Worm (Caenorhabditis elegans) whole organism, young adult: ENCODE data around the gene xbp-1.

Experiments used
- C17E4.6 ChIP-seq: fragments of 200-800 bp; sonication (Bioruptor generic); IDR thresholded peaks from 2 replicates; pipeline ENCODE4 v1.3.6; 2022; ENCODE audit warnings: missing genetic modification reagents, missing genetic modification characterization, missing compliant biosample characterization
- F10E7.11 ChIP-seq: sonication (generic microtip); optimal IDR thresholded peaks from 2 replicates; lab custom pipeline; 2017; ENCODE audit warnings: mild to moderate bottlenecking, missing genetic modification characterization, moderate library complexity, missing compliant biosample characterization
- F22D6.2 ChIP-seq: sonication (generic microtip); optimal IDR thresholded peaks from 2 replicates; lab custom pipeline; 2016; ENCODE audit warnings: mild to moderate bottlenecking, missing genetic modification characterization, missing compliant biosample characterization
- F33H1.4 ChIP-seq: fragments of 200-800 bp; sonication (Bioruptor generic); IDR thresholded peaks from 2 replicates; pipeline ENCODE4 v1.3.6; 2022; ENCODE audit warnings: missing genetic modification reagents, missing genetic modification characterization, missing compliant biosample characterization
- F55B11.4 ChIP-seq: sonication (generic microtip); optimal IDR thresholded peaks from 2 replicates; lab custom pipeline; 2016; ENCODE audit warnings: missing compliant biosample characterization, missing genetic modification characterization, borderline replicate concordance; ENCODE audit not compliant: insufficient read depth
- F57A8.1 ChIP-seq: fragments of 200-800 bp; sonication (Bioruptor generic); optimal IDR thresholded peaks from 2 replicates; lab custom pipeline; 2018; ENCODE audit warnings: mild to moderate bottlenecking, missing genetic modification characterization, moderate library complexity, missing compliant biosample characterization
- F57C9.4 ChIP-seq: sonication (generic microtip); optimal IDR thresholded peaks from 2 replicates; lab custom pipeline; 2017; ENCODE audit warnings: mild to moderate bottlenecking, missing genetic modification characterization, missing compliant biosample characterization
- K12H6.12 ChIP-seq: fragments of 200-800 bp; sonication (Bioruptor generic); optimal IDR thresholded peaks from 2 replicates; lab custom pipeline; 2018; ENCODE audit warnings: mild to moderate bottlenecking, missing genetic modification characterization, missing compliant biosample characterization
- Y53F4B.3 ChIP-seq: fragments of 200-800 bp; sonication (Bioruptor generic); IDR thresholded peaks from 2 replicates; pipeline ENCODE4 v1.3.6; 2022; ENCODE audit warnings: missing genetic modification reagents, missing genetic modification characterization, missing compliant biosample characterization
- Y56A3A.18 ChIP-seq: fragments of 200-800 bp; sonication (Bioruptor generic); IDR thresholded peaks from 2 replicates; pipeline ENCODE4 v1.3.6; 2022; ENCODE audit warnings: missing genetic modification reagents, missing genetic modification characterization, missing compliant biosample characterization
- Y67H2A.10 ChIP-seq: fragments of 200-800 bp; sonication (Bioruptor generic); conservative IDR thresholded peaks from 2 replicates; pipeline ENCODE4 v1.3.6; 2022; ENCODE audit warnings: missing genetic modification reagents, missing genetic modification characterization, missing compliant biosample characterization
- Y95B8A.8 ChIP-seq: fragments of 200-800 bp; sonication (Bioruptor generic); IDR thresholded peaks from 2 replicates; pipeline ENCODE4 v1.3.6; 2022; ENCODE audit warnings: missing genetic modification reagents, missing genetic modification characterization, missing compliant biosample characterization
- ZK185.1 ChIP-seq: sonication (generic microtip); optimal IDR thresholded peaks from 2 replicates; lab custom pipeline; 2016; ENCODE audit warnings: mild to moderate bottlenecking, missing genetic modification characterization, missing compliant biosample characterization; ENCODE audit not compliant: poor library complexity, severe bottlenecking
- akir-1 ChIP-seq: fragments of 200-800 bp; sonication (Bioruptor generic); optimal IDR thresholded peaks from 2 replicates; lab custom pipeline; 2018; ENCODE audit warnings: mild to moderate bottlenecking, missing genetic modification characterization, moderate library complexity, missing compliant biosample characterization
- aptf-3 ChIP-seq: fragments of 200-800 bp; sonication (Bioruptor generic); IDR thresholded peaks from 2 replicates; pipeline ENCODE4 v1.3.6; 2022; ENCODE audit warnings: missing genetic modification characterization, missing compliant biosample characterization
- athp-1 ChIP-seq: sonication (generic microtip); optimal IDR thresholded peaks from 2 replicates; lab custom pipeline; 2017; ENCODE audit warnings: mild to moderate bottlenecking, missing genetic modification characterization, missing compliant biosample characterization
- bed-1 ChIP-seq: fragments of 200-800 bp; sonication (Bioruptor generic); IDR thresholded peaks from 2 replicates; pipeline ENCODE4 v1.3.6; 2022; ENCODE audit warnings: missing genetic modification reagents, missing genetic modification characterization, missing compliant biosample characterization
- bed-2 ChIP-seq: fragments of 200-800 bp; sonication (Bioruptor generic); IDR thresholded peaks from 2 replicates; pipeline ENCODE4 v1.3.6; 2022; ENCODE audit warnings: missing genetic modification reagents, missing genetic modification characterization, missing compliant biosample characterization
- cebp-1 ChIP-seq, 2 experiments: fragments of 200-800 bp in 1 of 2; sonication (Bioruptor generic) in 1 of 2; sonication (generic microtip) in 1 of 2; IDR thresholded peaks in 1 of 2; optimal IDR thresholded peaks in 1 of 2; 2 replicates each; pipeline versions ENCODE4 v1.3.6 to Lab custom; 2017 to 2022; ENCODE audit warnings: missing compliant biosample characterization in 2 of 2, missing genetic modification characterization in 2 of 2, mild to moderate bottlenecking in 1 of 2, missing genetic modification reagents in 1 of 2, moderate library complexity in 1 of 2
- cebp-2 ChIP-seq: fragments of 200-800 bp; sonication (Bioruptor generic); IDR thresholded peaks from 2 replicates; pipeline ENCODE4 v1.3.6; 2022; ENCODE audit warnings: missing genetic modification characterization, missing compliant biosample characterization
- ceh-100 ChIP-seq: fragments of 200-800 bp; sonication (Bioruptor generic); IDR thresholded peaks from 2 replicates; pipeline ENCODE4 v1.3.6; 2022; ENCODE audit warnings: missing genetic modification reagents, missing genetic modification characterization, missing compliant biosample characterization
- ceh-27 ChIP-seq: fragments of 200-800 bp; sonication (Bioruptor generic); optimal IDR thresholded peaks from 2 replicates; lab custom pipeline; 2018; ENCODE audit warnings: mild to moderate bottlenecking, missing genetic modification characterization, moderate library complexity, missing compliant biosample characterization
- ceh-58 ChIP-seq: fragments of 200-800 bp; sonication (Bioruptor generic); IDR thresholded peaks from 2 replicates; pipeline ENCODE4 v1.3.6; 2022; ENCODE audit warnings: missing genetic modification characterization, missing compliant biosample characterization
- egl-44 ChIP-seq: fragments of 200-800 bp; sonication (Bioruptor generic); IDR thresholded peaks from 2 replicates; pipeline ENCODE4 v1.3.6; 2022; ENCODE audit warnings: missing genetic modification reagents, missing genetic modification characterization, missing compliant biosample characterization
- egrh-3 ChIP-seq: fragments of 200-800 bp; sonication (Bioruptor generic); IDR thresholded peaks from 2 replicates; pipeline ENCODE4 v1.3.6; 2022; ENCODE audit warnings: missing genetic modification reagents, missing genetic modification characterization, missing compliant biosample characterization
- ets-4 ChIP-seq: fragments of 200-800 bp; sonication (Bioruptor generic); optimal IDR thresholded peaks from 2 replicates; lab custom pipeline; 2018; ENCODE audit warnings: mild to moderate bottlenecking, missing genetic modification characterization, missing compliant biosample characterization
- him-1 ChIP-seq: sonication (generic microtip); optimal IDR thresholded peaks from 2 replicates; lab custom pipeline; 2016; ENCODE audit warnings: missing genotype, missing genetic modification reagents, missing genetic modification characterization, missing compliant biosample characterization
- hlh-12 ChIP-seq: sonication (generic microtip); optimal IDR thresholded peaks from 2 replicates; lab custom pipeline; 2016; ENCODE audit warnings: missing genetic modification characterization, missing compliant biosample characterization
- hmg-20 ChIP-seq: fragments of 200-800 bp; sonication (Bioruptor generic); IDR thresholded peaks from 2 replicates; pipeline ENCODE4 v1.3.6; 2022; ENCODE audit warnings: missing genetic modification reagents, missing genetic modification characterization, missing compliant biosample characterization
- lag-1 ChIP-seq: fragments of 200-800 bp; sonication (Bioruptor generic); IDR thresholded peaks from 2 replicates; pipeline ENCODE4 v1.3.6; 2022; ENCODE audit warnings: missing genetic modification reagents, missing genetic modification characterization, missing compliant biosample characterization
- let-607 ChIP-seq, 2 experiments: fragments of 200-800 bp in 1 of 2; sonication (Bioruptor generic) in 1 of 2; sonication (generic microtip) in 1 of 2; optimal IDR thresholded peaks; 2 replicates each; lab custom pipeline; 2016 to 2018; ENCODE audit warnings: mild to moderate bottlenecking in 2 of 2, missing compliant biosample characterization in 2 of 2, missing genetic modification characterization in 2 of 2, moderate library complexity in 2 of 2, missing genotype in 1 of 2
- lin-26 ChIP-seq: fragments of 200-800 bp; sonication (Bioruptor generic); IDR thresholded peaks from 2 replicates; pipeline ENCODE4 v1.3.6; 2022; ENCODE audit warnings: missing genetic modification reagents, missing genetic modification characterization, missing compliant biosample characterization
- lin-35 ChIP-seq, 3 experiments: fragments of 150-350 bp in 2 of 3; sonication (generic microtip) in 1 of 3; optimal IDR thresholded peaks; 2 replicates each; lab custom pipeline; 2014 to 2018; ENCODE audit warnings: missing biosample characterization in 3 of 3, missing genetic modification characterization in 3 of 3, missing genetic modification reagents in 3 of 3
- lin-40 ChIP-seq: sonication (generic microtip); optimal IDR thresholded peaks from 2 replicates; lab custom pipeline; 2016; ENCODE audit warnings: missing genetic modification characterization, mild to moderate bottlenecking, missing compliant biosample characterization, missing genotype, missing genetic modification reagents
- lin-54 ChIP-seq: fragments of 200-800 bp; sonication (Bioruptor generic); optimal IDR thresholded peaks from 2 replicates; lab custom pipeline; 2018; ENCODE audit warnings: mild to moderate bottlenecking, missing genetic modification characterization, missing compliant biosample characterization
- lsl-1 ChIP-seq: fragments of 200-800 bp; sonication (Bioruptor generic); optimal IDR thresholded peaks from 2 replicates; lab custom pipeline; 2018; ENCODE audit warnings: mild to moderate bottlenecking, missing genetic modification characterization, moderate library complexity, missing compliant biosample characterization
- mxl-1 ChIP-seq: sonication (generic microtip); optimal IDR thresholded peaks from 2 replicates; lab custom pipeline; 2016; ENCODE audit warnings: missing genetic modification characterization, missing compliant biosample characterization
- nfya-1 ChIP-seq: sonication (generic microtip); optimal IDR thresholded peaks from 2 replicates; lab custom pipeline; 2017; ENCODE audit warnings: antibody characterized with exemption, missing compliant biosample characterization, missing genetic modification characterization, borderline replicate concordance; ENCODE audit not compliant: insufficient read depth
- nhr-120 ChIP-seq: fragments of 200-800 bp; sonication (Bioruptor generic); IDR thresholded peaks from 2 replicates; pipeline ENCODE4 v1.3.6; 2022; ENCODE audit warnings: missing genetic modification characterization, missing compliant biosample characterization
- nhr-179 ChIP-seq: sonication (generic microtip); optimal IDR thresholded peaks from 2 replicates; lab custom pipeline; 2016; ENCODE audit warnings: mild to moderate bottlenecking, missing genetic modification characterization, missing compliant biosample characterization
- pha-4 ChIP-seq: fragments of 150-350 bp; sonication (generic microtip); optimal IDR thresholded peaks from 2 replicates; lab custom pipeline; 2014; ENCODE audit warnings: missing biosample characterization, missing genetic modification reagents, missing genetic modification characterization
- repo-1 ChIP-seq: sonication (generic microtip); optimal IDR thresholded peaks from 2 replicates; lab custom pipeline; 2017; ENCODE audit warnings: mild to moderate bottlenecking, missing genetic modification characterization, missing compliant biosample characterization
- sdz-38 ChIP-seq: sonication (generic microtip); optimal IDR thresholded peaks from 2 replicates; lab custom pipeline; 2016; ENCODE audit warnings: missing genotype, missing genetic modification characterization, missing compliant biosample characterization
- tbp1 ChIP-seq: fragments of 200-800 bp; sonication (Bioruptor generic); optimal IDR thresholded peaks from 2 replicates; lab custom pipeline; 2018; ENCODE audit warnings: mild to moderate bottlenecking, missing genetic modification characterization, missing compliant biosample characterization
- tbx-9 ChIP-seq: sonication (generic microtip); optimal IDR thresholded peaks from 2 replicates; lab custom pipeline; 2016; ENCODE audit warnings: borderline replicate concordance, missing genetic modification characterization, inconsistent platforms, missing compliant biosample characterization
- ztf-22 ChIP-seq: fragments of 200-800 bp; sonication (Bioruptor generic); optimal IDR thresholded peaks from 2 replicates; lab custom pipeline; 2018; ENCODE audit warnings: mild to moderate bottlenecking, missing genetic modification characterization, moderate library complexity, missing compliant biosample characterization
- ztf-25 ChIP-seq: fragments of 200-800 bp; sonication (Bioruptor generic); IDR thresholded peaks from 2 replicates; pipeline ENCODE4 v1.3.6; 2022; ENCODE audit warnings: missing genetic modification reagents, missing genetic modification characterization, missing compliant biosample characterization
- ztf-28 ChIP-seq: fragments of 200-800 bp; sonication (Bioruptor generic); IDR thresholded peaks from 2 replicates; pipeline ENCODE4 v1.3.6; 2022; ENCODE audit warnings: missing genetic modification reagents, missing genetic modification characterization, missing compliant biosample characterization
- ztf-6 ChIP-seq: fragments of 200-800 bp; sonication (Bioruptor generic); IDR thresholded peaks from 2 replicates; pipeline ENCODE4 v1.3.6; 2022; ENCODE audit warnings: missing genetic modification reagents, missing genetic modification characterization, missing compliant biosample characterization

xbp-1 gene

DNA sequence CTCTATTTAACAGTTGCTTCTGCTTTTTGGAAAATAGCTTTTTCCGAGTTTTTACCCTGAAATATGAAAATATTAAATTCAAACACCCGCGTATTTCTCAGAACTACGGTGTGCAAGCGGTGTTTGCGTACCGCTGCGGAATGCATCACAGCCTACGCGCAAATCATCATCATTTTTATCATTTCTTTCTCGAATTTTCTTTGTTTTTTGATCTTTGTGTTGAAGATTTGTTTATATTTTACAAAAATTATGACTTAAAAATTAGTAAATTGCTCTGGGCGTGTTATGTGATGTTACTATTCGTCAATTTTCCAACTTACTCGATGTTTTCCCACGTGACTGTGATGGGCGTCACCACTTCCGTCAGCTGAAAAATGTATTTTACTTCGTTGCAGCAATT, 42.7 kb upstream of the xbp-1 start (continued):
- TF ChIP-seq lin-26 (no peak), lin-54 (GFP tag; lab: Kevin White, UChicago) (peak; percentile 96), pha-4 (tag; lab: Kevin White, UChicago) (no peak), lin-40 (tag; lab: Kevin White, UChicago) (peak; percentile 41), athp-1 (no peak), lsl-1 (GFP tag; lab: Kevin White, UChicago) (peak; percentile 74), sdz-38 (tag; lab: Kevin White, UChicago) (no peak), C17E4.6 (no peak), egrh-3 (GFP tag; lab: Robert Waterston, UW) (no peak), aptf-3 (no peak), ceh-58 (GFP tag; lab: Robert Waterston, UW) (no peak), lag-1 (GFP tag; lab: Robert Waterston, UW) (no peak), K12H6.12 (peak; percentile 28), Y67H2A.10 (GFP tag; lab: Robert Waterston, UW) (no peak), ztf-22 (no peak), hmg-20 (GFP tag; lab: Robert Waterston, UW) (no peak), ztf-25 (GFP tag; lab: Robert Waterston, UW) (no peak), F57A8.1 (GFP tag; lab: Kevin White, UChicago) (no peak), F10E7.11 (tag; lab: Kevin White, UChicago) (no peak), mxl-1 (tag; lab: Kevin White, UChicago) (no peak), tbx-9 (tag; lab: Kevin White, UChicago) (no peak), ztf-6 (no peak), lin-35 (GFP tag; optimal IDR thresholded peaks at IDR 0.05; lab: Kevin White, UChicago) (peak in 2 of 3 experiments; percentile 17 to 94), bed-1 (GFP tag; lab: Robert Waterston, UW) (no peak), bed-2 (GFP tag; lab: Robert Waterston, UW) (no peak), nhr-120 (GFP tag; lab: Robert Waterston, UW) (no peak), nfya-1 (tag; lab: Kevin White, UChicago) (no peak), F55B11.4 (tag; lab: Kevin White, UChicago) (no peak), repo-1 (tag; lab: Kevin White, UChicago) (no peak), ZK185.1 (tag; lab: Kevin White, UChicago) (peak; percentile 33), egl-44 (GFP tag; lab: Robert Waterston, UW) (no peak), tbp1 (peak; percentile 38), hlh-12 (tag; lab: Kevin White, UChicago) (no peak), him-1 (tag; lab: Kevin White, UChicago) (no peak), Y95B8A.8 (no peak), nhr-179 (tag; lab: Kevin White, UChicago) (no peak), Y56A3A.18 (GFP tag; lab: Robert Waterston, UW) (no peak), ets-4 (GFP tag; lab: Kevin White, UChicago) (no peak), cebp-2 (GFP tag; lab: Robert Waterston, UW) (no peak), ceh-100 (GFP tag; lab: Robert Waterston, UW) (no peak), ztf-28 (GFP tag; lab: Robert Waterston, UW) (no peak), let-607 (tag; optimal IDR thresholded peaks at IDR 0.05; lab: Kevin White, UChicago) (no peak), F57C9.4 (tag; lab: Kevin White, UChicago) (no peak), akir-1 (GFP tag; lab: Kevin White, UChicago) (no peak), Y53F4B.3 (GFP tag; lab: Robert Waterston, UW) (no peak), cebp-1 (GFP tag; IDR thresholded peaks at IDR 0.05; lab: Robert Waterston, UW) (peak; percentile 9; the same call in 1 of the 2 replicates), cebp-1 (tag; optimal IDR thresholded peaks at IDR 0.05; lab: Kevin White, UChicago) (peak; percentile 64), F22D6.2 (tag; lab: Kevin White, UChicago) (no peak), F33H1.4 (peak; percentile 32; the same call in 1 of the 2 replicates), ceh-27 (GFP tag; lab: Kevin White, UChicago) (peak; percentile 23)
